Worm (Caenorhabditis elegans): ENCODE results near the gene str-8.

Gene str-8

DNA sequence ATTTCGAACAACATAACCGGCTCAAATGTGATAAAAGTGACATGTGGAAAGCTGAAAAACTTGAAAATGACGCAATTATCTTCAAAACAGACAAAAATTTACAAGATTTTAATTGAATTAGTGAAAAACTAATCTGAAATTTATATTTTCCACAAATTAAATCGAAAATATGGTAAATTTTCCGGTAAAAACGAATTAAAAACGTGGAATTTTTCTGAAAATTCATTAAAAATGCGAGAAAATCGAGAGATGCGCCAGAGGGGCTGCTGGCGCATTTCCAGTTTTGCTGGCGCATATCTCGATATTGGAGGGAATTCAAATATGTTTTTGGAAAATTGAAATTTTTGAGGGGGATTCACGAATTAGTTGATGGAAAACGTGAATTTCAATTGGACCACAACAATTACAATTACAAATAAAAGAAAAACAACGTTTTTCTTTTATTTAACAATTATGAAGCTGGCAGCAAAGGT, 11.3 kb downstream of the str-8 start, which contains the start of the genes haf-3 and F57A10.2 (continued):
- TF ChIP-seq lin-38 (GFP tag; IDR thresholded peaks at IDR 0.05) (peak; percentile 90), aly-2 (tag; optimal IDR thresholded peaks at IDR 0.05) (no peak), zfp-2 (tag; optimal IDR thresholded peaks at IDR 0.05) (peak; percentile 10), saeg-2 (GFP tag; IDR thresholded peaks at IDR 0.05) (no peak), nhr-111 (GFP tag; optimal IDR thresholded peaks at IDR 0.05) (no peak), daf-19 (GFP tag; conservative IDR thresholded peaks at IDR 0.05) (no peak), zfp-3 (GFP tag; conservative IDR thresholded peaks at IDR 0.05) (peak; percentile 63; the same call in 1 of the 2 replicates), unc-39 (tag; optimal IDR thresholded peaks at IDR 0.05) (no peak), zip-2 (tag; optimal IDR thresholded peaks at IDR 0.05) (peak; percentile 76), F10B5.3 (tag; optimal IDR thresholded peaks at IDR 0.05) (peak; percentile 71), dve-1 (tag; optimal IDR thresholded peaks at IDR 0.05; ENCODE audit: insufficient read depth) (peak; percentile 95), nhr-28 (tag; optimal IDR thresholded peaks at IDR 0.05) (peak; percentile 73), daf-16 (GFP tag; optimal IDR thresholded peaks at IDR 0.05) (peak in 1 of 2 experiments; percentile 58), daf-16 (tag; optimal IDR thresholded peaks at IDR 0.05) (peak; percentile 42), arid-1 (GFP tag; conservative IDR thresholded peaks at IDR 0.05) (0 out of 2 replicates have a peak, but pooled peaks have one; percentile 37), lin-1 (GFP tag; IDR thresholded peaks at IDR 0.05) (peak; percentile 55; the same call in 1 of the 2 replicates), ces-1 (GFP tag; optimal IDR thresholded peaks at IDR 0.05) (peak; percentile 6), ceh-62 (tag; optimal IDR thresholded peaks at IDR 0.05) (no peak), set-16 (GFP tag; IDR thresholded peaks at IDR 0.05) (no peak), mep-1 (tag; optimal IDR thresholded peaks at IDR 0.05) (peak; percentile 94), dmd-8 (GFP tag; IDR thresholded peaks at IDR 0.05) (no peak), hmg-1.1 (GFP tag; IDR thresholded peaks at IDR 0.05) (peak; percentile 79), php-3 (GFP tag; IDR thresholded peaks at IDR 0.05) (peak; percentile 68; the same call in 1 of the 2 replicates), spr-3 (GFP tag; optimal IDR thresholded peaks at IDR 0.05) (peak; percentile 73), nhr-10 (tag; optimal IDR thresholded peaks at IDR 0.05) (no peak), hif-1 (tag; optimal IDR thresholded peaks at IDR 0.05) (peak; percentile 44 to 54), pqm-1 (tag; optimal IDR thresholded peaks at IDR 0.05) (no peak), nhr-77 (tag; optimal IDR thresholded peaks at IDR 0.05) (peak; percentile 90), ztf-7 (tag; optimal IDR thresholded peaks at IDR 0.05) (peak; percentile 81), rbr-2 (tag; optimal IDR thresholded peaks at IDR 0.05) (peak; percentile 88), gei-8 (GFP tag; optimal IDR thresholded peaks at IDR 0.05) (no peak), lim-7 (GFP tag; IDR thresholded peaks at IDR 0.05) (no peak), dpl-1 (GFP tag; optimal IDR thresholded peaks at IDR 0.05) (peak; percentile 99), F49E8.2 (tag; optimal IDR thresholded peaks at IDR 0.05; ENCODE audit: borderline replicate concordance) (peak; percentile 80), jun-1 (tag; optimal IDR thresholded peaks at IDR 0.05) (peak; percentile 62), dmd-6 (GFP tag; IDR thresholded peaks at IDR 0.05) (peak; percentile 89), mes-2 (tag; optimal IDR thresholded peaks at IDR 0.05; ENCODE audit: poor library complexity, severe bottlenecking) (peak; percentile 93), hlh-30 (tag; optimal IDR thresholded peaks at IDR 0.05; ENCODE audit: insufficient read depth) (peak; percentile 78), lin-15B (tag; optimal IDR thresholded peaks at IDR 0.05) (peak; percentile 68), ctbp-1 (GFP tag; IDR thresholded peaks at IDR 0.05) (peak; percentile 80; the same call in 1 of the 2 replicates), nhr-102 (tag; optimal IDR thresholded peaks at IDR 0.05) (peak; percentile 92), hlh-11 (tag; optimal IDR thresholded peaks at IDR 0.05) (peak; percentile 82), madf-9 (GFP tag; conservative IDR thresholded peaks at IDR 0.05) (peak; percentile 56; the same call in 1 of the 2 replicates), tag-97 (GFP tag; IDR thresholded peaks at IDR 0.05) (no peak), T26A8.4 (GFP tag; IDR thresholded peaks at IDR 0.05) (peak; percentile 94), mxl-3 (GFP tag; optimal IDR thresholded peaks at IDR 0.05) (no peak), vab-7 (GFP tag; IDR thresholded peaks at IDR 0.05) (peak; percentile 43; the same call in 1 of the 2 replicates), ceh-44 (GFP tag; IDR thresholded peaks at IDR 0.05) (no peak)
